Worm (Caenorhabditis elegans) whole organism, young adult: Measurements from ENCODE around the gene K09F5.4.

Source experiments
- B0035.1 ChIP-seq: sonication (generic microtip); optimal IDR thresholded peaks from 2 replicates; lab custom pipeline; 2016; ENCODE audit warnings: missing genetic modification characterization, mild to moderate bottlenecking, missing compliant biosample characterization, missing genotype, missing genetic modification reagents
- B0336.3 ChIP-seq: fragments of 200-800 bp; sonication (Bioruptor generic); IDR thresholded peaks from 2 replicates; pipeline ENCODE4 v1.3.6; 2022; ENCODE audit warnings: missing genetic modification characterization, missing compliant biosample characterization
- F10E7.11 ChIP-seq: sonication (generic microtip); optimal IDR thresholded peaks from 2 replicates; lab custom pipeline; 2017; ENCODE audit warnings: mild to moderate bottlenecking, missing genetic modification characterization, moderate library complexity, missing compliant biosample characterization
- F37B4.10 ChIP-seq: fragments of 200-800 bp; sonication (Bioruptor generic); IDR thresholded peaks from 2 replicates; pipeline ENCODE4 v1.3.6; 2022; ENCODE audit warnings: missing genetic modification characterization, missing compliant biosample characterization
- F57C9.4 ChIP-seq: sonication (generic microtip); optimal IDR thresholded peaks from 2 replicates; lab custom pipeline; 2017; ENCODE audit warnings: mild to moderate bottlenecking, missing genetic modification characterization, missing compliant biosample characterization
- T07F8.4 ChIP-seq: sonication (generic microtip); optimal IDR thresholded peaks from 2 replicates; lab custom pipeline; 2016; ENCODE audit warnings: mild to moderate bottlenecking, missing genetic modification characterization, moderate library complexity, missing compliant biosample characterization
- Y53G8AR.9 ChIP-seq: fragments of 200-800 bp; sonication (Bioruptor generic); conservative IDR thresholded peaks from 2 replicates; pipeline ENCODE4 v1.3.6; 2022; ENCODE audit warnings: missing genetic modification reagents, missing genetic modification characterization, missing compliant biosample characterization
- Y56A3A.18 ChIP-seq: fragments of 200-800 bp; sonication (Bioruptor generic); IDR thresholded peaks from 2 replicates; pipeline ENCODE4 v1.3.6; 2022; ENCODE audit warnings: missing genetic modification reagents, missing genetic modification characterization, missing compliant biosample characterization
- ZK185.1 ChIP-seq: sonication (generic microtip); optimal IDR thresholded peaks from 2 replicates; lab custom pipeline; 2016; ENCODE audit warnings: mild to moderate bottlenecking, missing genetic modification characterization, missing compliant biosample characterization; ENCODE audit not compliant: poor library complexity, severe bottlenecking
- akir-1 ChIP-seq: fragments of 200-800 bp; sonication (Bioruptor generic); optimal IDR thresholded peaks from 2 replicates; lab custom pipeline; 2018; ENCODE audit warnings: mild to moderate bottlenecking, missing genetic modification characterization, moderate library complexity, missing compliant biosample characterization
- aptf-2 ChIP-seq: fragments of 200-800 bp; sonication (Bioruptor generic); conservative IDR thresholded peaks from 2 replicates; pipeline ENCODE4 v1.3.6; 2022; ENCODE audit warnings: missing genetic modification reagents, missing genetic modification characterization, missing compliant biosample characterization
- atf-7 ChIP-seq: sonication (generic microtip); optimal IDR thresholded peaks from 2 replicates; lab custom pipeline; 2017; ENCODE audit warnings: mild to moderate bottlenecking, missing genetic modification characterization, missing compliant biosample characterization
- attf-5 ChIP-seq: fragments of 200-800 bp; sonication (Bioruptor generic); optimal IDR thresholded peaks from 2 replicates; lab custom pipeline; 2018; ENCODE audit warnings: mild to moderate bottlenecking, missing genetic modification characterization, missing compliant biosample characterization
- ceh-27 ChIP-seq: fragments of 200-800 bp; sonication (Bioruptor generic); optimal IDR thresholded peaks from 2 replicates; lab custom pipeline; 2018; ENCODE audit warnings: mild to moderate bottlenecking, missing genetic modification characterization, moderate library complexity, missing compliant biosample characterization
- ceh-40 ChIP-seq: fragments of 200-800 bp; sonication (Bioruptor generic); IDR thresholded peaks from 2 replicates; pipeline ENCODE4 v1.3.6; 2022; ENCODE audit warnings: missing genetic modification characterization, missing compliant biosample characterization
- ceh-58 ChIP-seq: fragments of 200-800 bp; sonication (Bioruptor generic); IDR thresholded peaks from 2 replicates; pipeline ENCODE4 v1.3.6; 2022; ENCODE audit warnings: missing genetic modification characterization, missing compliant biosample characterization
- ceh-79 ChIP-seq: sonication (generic microtip); optimal IDR thresholded peaks from 2 replicates; lab custom pipeline; 2017; ENCODE audit warnings: mild to moderate bottlenecking, missing genetic modification characterization, missing compliant biosample characterization
- ceh-91 ChIP-seq: fragments of 200-800 bp; sonication (Bioruptor generic); IDR thresholded peaks from 2 replicates; pipeline ENCODE4 v1.3.6; 2022; ENCODE audit warnings: missing genetic modification reagents, missing genetic modification characterization, missing compliant biosample characterization
- chd-7 ChIP-seq: sonication (generic microtip); optimal IDR thresholded peaks from 2 replicates; lab custom pipeline; 2016; ENCODE audit warnings: mild to moderate bottlenecking, missing genetic modification characterization, moderate library complexity, missing compliant biosample characterization
- dox-1 ChIP-seq: fragments of 200-800 bp; sonication (Bioruptor generic); IDR thresholded peaks from 2 replicates; pipeline ENCODE4 v1.3.6; 2022; ENCODE audit warnings: missing genetic modification reagents, missing genetic modification characterization, missing compliant biosample characterization
- dpff-1 ChIP-seq: sonication (generic microtip); optimal IDR thresholded peaks from 2 replicates; lab custom pipeline; 2017; ENCODE audit warnings: mild to moderate bottlenecking, missing genetic modification characterization, missing compliant biosample characterization
- let-607 ChIP-seq, 2 experiments: fragments of 200-800 bp in 1 of 2; sonication (Bioruptor generic) in 1 of 2; sonication (generic microtip) in 1 of 2; optimal IDR thresholded peaks; 2 replicates each; lab custom pipeline; 2016 to 2018; ENCODE audit warnings: mild to moderate bottlenecking in 2 of 2, missing compliant biosample characterization in 2 of 2, missing genetic modification characterization in 2 of 2, moderate library complexity in 2 of 2, missing genotype in 1 of 2
- lin-26 ChIP-seq: fragments of 200-800 bp; sonication (Bioruptor generic); IDR thresholded peaks from 2 replicates; pipeline ENCODE4 v1.3.6; 2022; ENCODE audit warnings: missing genetic modification reagents, missing genetic modification characterization, missing compliant biosample characterization
- lin-54 ChIP-seq: fragments of 200-800 bp; sonication (Bioruptor generic); optimal IDR thresholded peaks from 2 replicates; lab custom pipeline; 2018; ENCODE audit warnings: mild to moderate bottlenecking, missing genetic modification characterization, missing compliant biosample characterization
- lsy-27 ChIP-seq: sonication (generic microtip); optimal IDR thresholded peaks from 2 replicates; lab custom pipeline; 2017; ENCODE audit warnings: missing genetic modification characterization, mild to moderate bottlenecking, missing compliant biosample characterization, antibody characterized with exemption, missing genotype, borderline replicate concordance; ENCODE audit not compliant: insufficient read depth
- madf-6 ChIP-seq: fragments of 200-800 bp; sonication (Bioruptor generic); IDR thresholded peaks from 2 replicates; pipeline ENCODE4 v1.3.6; 2022; ENCODE audit warnings: missing genetic modification reagents, missing genetic modification characterization, missing compliant biosample characterization
- mel-28 ChIP-seq: sonication (generic microtip); optimal IDR thresholded peaks from 2 replicates; lab custom pipeline; 2016; ENCODE audit warnings: borderline replicate concordance, mild to moderate bottlenecking, missing genetic modification characterization, missing compliant biosample characterization
- mes-4 ChIP-seq: sonication (generic microtip); optimal IDR thresholded peaks from 2 replicates; lab custom pipeline; 2016; ENCODE audit warnings: missing genotype, missing genetic modification characterization, missing compliant biosample characterization
- nfya-1 ChIP-seq: sonication (generic microtip); optimal IDR thresholded peaks from 2 replicates; lab custom pipeline; 2017; ENCODE audit warnings: antibody characterized with exemption, missing compliant biosample characterization, missing genetic modification characterization, borderline replicate concordance; ENCODE audit not compliant: insufficient read depth
- nhr-80 ChIP-seq: sonication (generic microtip); optimal IDR thresholded peaks from 2 replicates; lab custom pipeline; 2016; ENCODE audit warnings: missing genetic modification characterization, missing compliant biosample characterization
- rcor-1 ChIP-seq: fragments of 200-800 bp; sonication (Bioruptor generic); IDR thresholded peaks from 2 replicates; pipeline ENCODE4 v1.3.6; 2022; ENCODE audit warnings: missing genetic modification reagents, missing genetic modification characterization, missing compliant biosample characterization
- snpc-1.3 ChIP-seq: sonication (generic microtip); optimal IDR thresholded peaks from 2 replicates; lab custom pipeline; 2017; ENCODE audit warnings: missing genetic modification characterization, mild to moderate bottlenecking, missing compliant biosample characterization, antibody characterized with exemption, moderate library complexity, missing genotype, missing genetic modification reagents; ENCODE audit not compliant: insufficient read depth
- snpc-3.4 ChIP-seq: sonication (generic microtip); optimal IDR thresholded peaks from 2 replicates; lab custom pipeline; 2017; ENCODE audit warnings: missing genetic modification characterization, mild to moderate bottlenecking, missing compliant biosample characterization, antibody characterized with exemption, moderate library complexity, missing genotype, missing genetic modification reagents
- snpc-4 ChIP-seq, 5 experiments: fragments of 150-350 bp in 1 of 5; sonication (generic microtip) in 4 of 5; optimal IDR thresholded peaks; 2 replicates each; lab custom pipeline; 2014 to 2018; ENCODE audit warnings: missing genetic modification characterization in 5 of 5, missing biosample characterization in 3 of 5, antibody characterized with exemption in 2 of 5, mild to moderate bottlenecking in 2 of 5, missing compliant biosample characterization in 2 of 5, missing genotype in 2 of 5, moderate library complexity in 2 of 5, missing genetic modification reagents in 1 of 5
- tbp1 ChIP-seq: fragments of 200-800 bp; sonication (Bioruptor generic); optimal IDR thresholded peaks from 2 replicates; lab custom pipeline; 2018; ENCODE audit warnings: mild to moderate bottlenecking, missing genetic modification characterization, missing compliant biosample characterization
- tbx-9 ChIP-seq: sonication (generic microtip); optimal IDR thresholded peaks from 2 replicates; lab custom pipeline; 2016; ENCODE audit warnings: borderline replicate concordance, missing genetic modification characterization, inconsistent platforms, missing compliant biosample characterization
- unc-130 ChIP-seq: sonication (generic microtip); optimal IDR thresholded peaks from 2 replicates; lab custom pipeline; 2016; ENCODE audit warnings: missing genetic modification reagents, missing genetic modification characterization, missing compliant biosample characterization
- zim-3 ChIP-seq: sonication (generic microtip); optimal IDR thresholded peaks from 2 replicates; lab custom pipeline; 2017; ENCODE audit warnings: mild to moderate bottlenecking, missing genetic modification characterization, moderate library complexity, missing compliant biosample characterization
- ztf-28 ChIP-seq: fragments of 200-800 bp; sonication (Bioruptor generic); IDR thresholded peaks from 2 replicates; pipeline ENCODE4 v1.3.6; 2022; ENCODE audit warnings: missing genetic modification reagents, missing genetic modification characterization, missing compliant biosample characterization

The K09F5.4 gene

DNA sequence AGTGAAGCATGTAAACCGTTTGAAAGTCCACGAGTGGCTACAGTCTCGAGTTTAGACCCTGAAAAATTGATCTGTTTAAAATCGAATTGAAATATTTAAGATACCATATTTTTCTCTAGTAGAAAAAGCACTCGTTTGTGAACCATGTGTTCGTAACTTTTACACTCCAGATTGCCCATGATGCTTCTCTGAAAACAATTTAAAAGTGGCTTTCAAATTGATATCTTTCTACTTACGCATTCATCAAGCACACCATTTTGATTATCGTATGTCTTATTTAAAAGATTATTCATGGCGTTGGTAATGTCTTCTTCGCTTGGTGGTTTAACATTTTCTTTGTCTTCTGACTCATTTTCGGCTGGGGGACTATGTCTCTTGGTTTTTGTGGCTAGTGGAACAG lies 23.0 kb upstream of the K09F5.4 start:
- TF ChIP-seq lin-26 (GFP tag; lab: Robert Waterston, UW), result 0 out of 2 replicates have a peak, but pooled peaks have one; percentile 4
- TF ChIP-seq mel-28 (tag; lab: Kevin White, UChicago), result no peak
- peak; percentile 82 for TF ChIP-seq Y56A3A.18 (GFP tag; lab: Robert Waterston, UW)
- TF ChIP-seq F57C9.4, result no peak
- TF ChIP-seq ceh-40 (GFP tag; lab: Robert Waterston, UW), result no peak
- no peak for TF ChIP-seq snpc-4 (GFP tag; optimal IDR thresholded peaks at IDR 0.05; lab: Kevin White, UChicago)
- no peak for TF ChIP-seq snpc-4 (tag; optimal IDR thresholded peaks at IDR 0.05; lab: Kevin White, UChicago)
- no peak for TF ChIP-seq zim-3
- TF ChIP-seq atf-7 (tag; lab: Kevin White, UChicago), result peak; percentile 23
- TF ChIP-seq snpc-1.3 (tag; lab: Kevin White, UChicago), result no peak
- TF ChIP-seq B0336.3 (GFP tag; lab: Robert Waterston, UW), result peak; percentile 60; the same call in 1 of the 2 replicates
- no peak for TF ChIP-seq B0035.1 (tag; lab: Kevin White, UChicago)
- no peak for TF ChIP-seq akir-1 (GFP tag; lab: Kevin White, UChicago)
- no peak for TF ChIP-seq ztf-28 (GFP tag; lab: Robert Waterston, UW)
- TF ChIP-seq Y53G8AR.9, result peak; percentile 24; the same call in 1 of the 2 replicates

DNA sequence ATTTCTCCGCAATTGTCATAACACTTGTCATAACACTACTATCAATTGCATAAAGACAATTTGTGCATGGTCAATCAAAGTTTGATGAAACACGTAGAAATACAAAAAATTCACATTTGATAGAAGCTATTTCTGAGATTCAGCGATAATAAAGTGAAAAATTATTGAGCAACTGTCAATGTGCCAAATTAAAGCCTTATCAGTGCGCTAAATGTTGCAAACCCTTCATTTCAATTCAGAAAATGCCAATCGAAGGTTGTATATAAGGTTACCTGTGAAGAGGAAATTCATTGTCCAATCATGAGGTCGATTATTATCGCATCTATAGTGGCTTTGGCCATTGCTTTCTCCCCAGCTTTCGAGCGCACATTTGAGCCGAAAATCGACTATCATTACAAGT lies 17.1 kb upstream of the K09F5.4 start, which contains the start of gene vit-1:
vit-1 (plus strand) TSS at position 289 of the 400 bp plus-strand sequence.
- no peak for TF ChIP-seq unc-130
- no peak for TF ChIP-seq ceh-27 (GFP tag; lab: Kevin White, UChicago)
- peak; percentile 14 for TF ChIP-seq tbp1 (GFP tag; lab: Kevin White, UChicago)
- no peak for TF ChIP-seq snpc-3.4 (tag; lab: Kevin White, UChicago)
- TF ChIP-seq tbx-9 (tag; lab: Kevin White, UChicago), result no peak
- TF ChIP-seq let-607 (tag; optimal IDR thresholded peaks at IDR 0.05; lab: Kevin White, UChicago), result peak; percentile 11 to 30
- no peak for TF ChIP-seq rcor-1 (GFP tag; lab: Robert Waterston, UW)
- peak; percentile 74 for TF ChIP-seq nhr-80 (tag; lab: Kevin White, UChicago)
- TF ChIP-seq attf-5 (GFP tag; lab: Kevin White, UChicago), result no peak
- TF ChIP-seq F37B4.10, result no peak

DNA sequence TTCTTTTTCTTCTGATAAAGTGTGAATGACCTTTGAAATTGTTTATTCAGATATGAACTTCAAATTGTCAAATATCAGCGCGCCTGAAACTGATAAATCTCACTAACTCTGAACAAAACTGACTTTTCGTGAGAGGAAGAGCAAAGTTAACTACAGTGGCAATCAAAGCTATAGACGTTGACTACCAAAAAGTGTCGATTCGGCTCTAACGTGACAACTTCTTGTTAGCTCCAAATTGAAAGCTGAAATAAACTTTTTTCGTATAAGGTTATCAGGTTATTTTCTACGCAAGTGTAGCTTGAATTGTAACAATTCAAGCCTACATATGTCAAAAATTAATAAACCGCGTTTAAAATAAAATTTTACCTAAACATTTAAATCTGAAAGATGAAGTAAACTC lies 15.8 kb upstream of the K09F5.4 start:
- no peak for TF ChIP-seq lin-54 (GFP tag; lab: Kevin White, UChicago)
- TF ChIP-seq zim-3, result no peak
- no peak for TF ChIP-seq dpff-1 (tag; lab: Kevin White, UChicago)
- TF ChIP-seq ceh-58, result no peak
- TF ChIP-seq atf-7 (tag; lab: Kevin White, UChicago), result no peak
- no peak for TF ChIP-seq mes-4 (tag; lab: Kevin White, UChicago)
- TF ChIP-seq F10E7.11 (tag; lab: Kevin White, UChicago), result no peak
- no peak for TF ChIP-seq T07F8.4
- TF ChIP-seq ZK185.1, result no peak
- TF ChIP-seq chd-7 (tag; lab: Kevin White, UChicago), result no peak
- no peak for TF ChIP-seq aptf-2 (GFP tag; lab: Robert Waterston, UW)
- TF ChIP-seq madf-6 (GFP tag; lab: Robert Waterston, UW), result no peak
- TF ChIP-seq lsy-27 (tag; lab: Kevin White, UChicago), result no peak
- TF ChIP-seq ceh-91 (GFP tag; lab: Robert Waterston, UW), result no peak
- TF ChIP-seq nfya-1 (tag; lab: Kevin White, UChicago), result no peak
- no peak for TF ChIP-seq ceh-79 (tag; lab: Kevin White, UChicago)
- no peak for TF ChIP-seq dox-1 (GFP tag; lab: Robert Waterston, UW)
